Worm (Caenorhabditis elegans) whole organism, L1 larva: Measurements from ENCODE around the gene ZK112.4.

Experiments used
- lin-15B ChIP-seq: fragments of 150-350 bp; sonication (generic microtip); optimal IDR thresholded peaks from 3 replicates; lab custom pipeline; 2014; ENCODE audit warnings: missing biosample characterization, missing genetic modification characterization
- lin-35 ChIP-seq, 2 experiments: fragments of 150-350 bp; optimal IDR thresholded peaks; 2 replicates each; lab custom pipeline; 2014; ENCODE audit warnings: missing biosample characterization in 2 of 2, missing genetic modification characterization in 2 of 2, missing genetic modification reagents in 2 of 2
- mdl-1 ChIP-seq, 2 experiments: fragments of 150-350 bp; optimal IDR thresholded peaks; 2 replicates each; lab custom pipeline; 2014 to 2017; ENCODE audit warnings: missing biosample characterization in 2 of 2, missing genetic modification characterization in 2 of 2, inconsistent platforms in 1 of 2
- pqm-1 ChIP-seq: sonication (generic microtip); optimal IDR thresholded peaks from 3 replicates; lab custom pipeline; 2017; ENCODE audit warnings: missing biosample characterization, missing genetic modification characterization

DNA sequence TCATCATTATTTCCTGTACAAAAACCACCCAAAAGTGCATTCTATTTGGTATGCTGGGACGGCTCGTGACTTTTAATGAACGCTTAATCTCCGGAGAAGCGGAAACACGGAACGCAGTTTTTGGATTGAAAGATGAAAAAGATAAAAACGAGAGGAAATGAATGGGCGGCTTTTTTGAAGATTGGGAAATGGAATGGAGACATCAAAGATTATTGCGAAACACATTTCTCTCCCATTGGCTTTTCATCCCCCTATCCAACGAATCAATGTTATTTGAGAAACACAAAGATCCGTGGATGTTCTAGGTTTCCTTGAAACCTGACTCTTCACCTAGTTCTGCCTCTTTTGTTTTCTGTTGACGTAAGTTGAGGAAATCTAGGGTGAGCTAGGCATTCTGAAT lies 5.4 kb downstream of the ZK112.4 start:
- TF ChIP-seq lin-15B = no peak
- no peak for TF ChIP-seq lin-35 (GFP tag; optimal IDR thresholded peaks at IDR 0.05; lab: Kevin White, UChicago)
- no peak for TF ChIP-seq pqm-1 (tag; lab: Kevin White, UChicago)
- no peak for TF ChIP-seq mdl-1 (tag; optimal IDR thresholded peaks at IDR 0.05; lab: Kevin White, UChicago)
